Fruit fly (Drosophila melanogaster) whole organism, adult: Measurements from ENCODE around the gene CG9016.

Experiments
- CG11617 ChIP-seq: fragments of 200-800 bp; sonication (Bioruptor generic); optimal IDR thresholded peaks from 2 replicates; lab custom pipeline; 2017; ENCODE audit warnings: mild to moderate bottlenecking, missing biosample characterization, missing genetic modification reagents, missing genetic modification characterization
- CG12768 ChIP-seq: fragments of 200-800 bp; sonication (Bioruptor generic); optimal IDR thresholded peaks from 2 replicates; lab custom pipeline; 2017; ENCODE audit warnings: missing biosample characterization, missing genetic modification characterization, mild to moderate bottlenecking, moderate library complexity, missing genetic modification reagents
- Clk ChIP-seq: fragments of 200-800 bp; sonication (Bioruptor generic); optimal IDR thresholded peaks from 2 replicates; lab custom pipeline; 2017; ENCODE audit warnings: missing biosample characterization, missing genetic modification characterization
- kay ChIP-seq: fragments of 200-800 bp; sonication (Bioruptor generic); peaks from one replicate; lab custom pipeline; 2016; ENCODE audit warnings: missing biosample characterization, missing genetic modification characterization, borderline replicate concordance
- ovo ChIP-seq: fragments of 200-800 bp; sonication (Bioruptor generic); optimal IDR thresholded peaks from 2 replicates; lab custom pipeline; 2016; ENCODE audit warnings: missing biosample characterization, missing genetic modification characterization
- toe ChIP-seq: fragments of 200-800 bp; sonication (Bioruptor generic); optimal IDR thresholded peaks from 2 replicates; lab custom pipeline; 2016; ENCODE audit warnings: missing biosample characterization, missing genetic modification characterization

DNA sequence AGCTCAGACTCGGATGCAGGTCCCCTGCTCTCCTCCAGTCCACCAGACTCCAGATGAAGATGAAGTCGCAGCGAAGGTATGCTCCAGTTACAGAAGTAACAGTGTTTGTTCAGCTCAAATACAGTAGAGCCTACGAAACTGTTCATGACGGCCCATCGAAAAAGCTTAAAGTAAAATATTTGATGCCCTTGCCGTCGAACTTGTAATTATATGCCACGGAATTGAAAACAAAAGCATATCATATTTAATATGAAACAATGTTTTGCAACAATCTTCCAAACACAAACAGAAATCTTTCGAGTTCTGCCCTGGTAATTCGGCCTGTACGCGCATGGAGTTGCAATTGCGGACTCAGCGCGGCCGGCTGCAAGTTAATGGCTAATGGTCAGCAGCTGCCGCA, 42.3 kb downstream of the CG9016 start:
- TF ChIP-seq ovo (GFP tag; lab: Kevin White, UChicago) = no peak
- no peak for TF ChIP-seq CG11617 (GFP tag; lab: Kevin White, UChicago)
- no peak for TF ChIP-seq Clk
- TF ChIP-seq CG12768 (GFP tag; lab: Kevin White, UChicago) = no peak
- TF ChIP-seq kay = no peak
- TF ChIP-seq toe = no peak
